Worm (Caenorhabditis elegans) whole organism, mixed stage, embryonic: ENCODE data around the gene cyp-32B1.

Experiments
- lin-13 ChIP-seq: fragments of 150-350 bp; optimal IDR thresholded peaks from 2 replicates; lab custom pipeline; 2014; ENCODE audit warnings: missing biosample characterization, missing genetic modification characterization
- nhr-2 ChIP-seq: fragments of 150-350 bp; optimal IDR thresholded peaks from 2 replicates; lab custom pipeline; 2014; ENCODE audit warnings: missing biosample characterization, missing genetic modification characterization

ce11 chrV:2211936-2212335 is 10.7 kb upstream of the cyp-32B1 start, which contains the start of gene nhr-133:
- no peak for TF ChIP-seq nhr-2
- TF ChIP-seq lin-13 (tag; lab: Kevin White, UChicago): no peak
